Worm (Caenorhabditis elegans) whole organism, L4 larva: Measurements from ENCODE around the gene nop-1.
A peak's percentile ranks its signal among the peaks of the same experiment; 100 is the strongest.

Experiments used
- D1046.2 ChIP-seq: fragments of 200-800 bp; sonication (Bioruptor generic); IDR thresholded peaks from 2 replicates; pipeline ENCODE4 v1.3.6; 2022; ENCODE audit warnings: missing genetic modification characterization, missing compliant biosample characterization
- F37D6.2 ChIP-seq: sonication (generic microtip); optimal IDR thresholded peaks from 2 replicates; lab custom pipeline; 2016; ENCODE audit warnings: mild to moderate bottlenecking, missing genetic modification characterization, missing compliant biosample characterization
- F44E2.7 ChIP-seq: fragments of 200-800 bp; sonication (Bioruptor generic); IDR thresholded peaks from 2 replicates; pipeline ENCODE4 v2.1.2; 2022; ENCODE audit warnings: missing genetic modification characterization, missing compliant biosample characterization
- T26A8.4 ChIP-seq: fragments of 200-800 bp; sonication (Bioruptor generic); IDR thresholded peaks from 2 replicates; pipeline ENCODE4 v1.3.6; 2022; ENCODE audit warnings: missing genetic modification characterization, missing compliant biosample characterization
- Y105C5A.15 ChIP-seq: fragments of 200-800 bp; sonication (Bioruptor generic); IDR thresholded peaks from 2 replicates; pipeline ENCODE4 v1.3.6; 2022; ENCODE audit warnings: missing genetic modification characterization, missing compliant biosample characterization
- ZK337.2 ChIP-seq: fragments of 200-800 bp; sonication (Bioruptor generic); IDR thresholded peaks from 2 replicates; pipeline ENCODE4 v1.3.6; 2022; ENCODE audit warnings: missing genetic modification reagents, missing genetic modification characterization, missing compliant biosample characterization
- aha-1 ChIP-seq: fragments of 150-350 bp; peaks from one replicate; lab custom pipeline; 2014; ENCODE audit warnings: missing biosample characterization, missing genetic modification characterization
- arid-1 ChIP-seq: fragments of 200-800 bp; sonication (Bioruptor generic); conservative IDR thresholded peaks from 2 replicates; pipeline ENCODE4 v1.3.6; 2022; ENCODE audit warnings: missing genetic modification reagents, missing genetic modification characterization, missing compliant biosample characterization
- ces-1 ChIP-seq: fragments of 150-350 bp; sonication (generic microtip); optimal IDR thresholded peaks from 4 replicates; lab custom pipeline; 2014; ENCODE audit warnings: missing biosample characterization, missing genetic modification reagents, missing genetic modification characterization
- ctbp-1 ChIP-seq: fragments of 200-800 bp; sonication (Bioruptor generic); IDR thresholded peaks from 2 replicates; pipeline ENCODE4 v1.3.6; 2022; ENCODE audit warnings: missing genetic modification reagents, missing genetic modification characterization, missing compliant biosample characterization
- daf-16 ChIP-seq, 3 experiments: sonication (generic microtip); optimal IDR thresholded peaks; 2 replicates each; lab custom pipeline; 2016 to 2017; ENCODE audit warnings: missing genetic modification characterization in 3 of 3, missing genetic modification reagents in 3 of 3, mild to moderate bottlenecking in 2 of 3, missing compliant biosample characterization in 2 of 3, missing biosample characterization in 1 of 3, moderate library complexity in 1 of 3
- daf-19 ChIP-seq: fragments of 200-800 bp; sonication (Bioruptor generic); conservative IDR thresholded peaks from 2 replicates; pipeline ENCODE4 v1.3.6; 2022; ENCODE audit warnings: missing genetic modification characterization, missing compliant biosample characterization
- fkh-10 ChIP-seq: fragments of 150-350 bp; optimal IDR thresholded peaks from 2 replicates; lab custom pipeline; 2014; ENCODE audit warnings: missing biosample characterization, missing genetic modification reagents, missing genetic modification characterization
- fos-1 ChIP-seq: fragments of 150-350 bp; optimal IDR thresholded peaks from 2 replicates; lab custom pipeline; 2014; ENCODE audit warnings: missing biosample characterization, missing genetic modification characterization
- gei-8 ChIP-seq: fragments of 200-800 bp; sonication (Bioruptor generic); optimal IDR thresholded peaks from 2 replicates; lab custom pipeline; 2018; ENCODE audit warnings: mild to moderate bottlenecking, missing genetic modification characterization, missing compliant biosample characterization
- hlh-11 ChIP-seq: fragments of 200-800 bp; sonication (Bioruptor generic); optimal IDR thresholded peaks from 2 replicates; lab custom pipeline; 2018; ENCODE audit warnings: mild to moderate bottlenecking, missing genetic modification characterization, missing compliant biosample characterization
- hlh-30 ChIP-seq: sonication (generic microtip); optimal IDR thresholded peaks from 2 replicates; lab custom pipeline; 2017; ENCODE audit warnings: antibody characterized with exemption, mild to moderate bottlenecking, missing genetic modification characterization, missing compliant biosample characterization; ENCODE audit not compliant: insufficient read depth
- hmg-1.1 ChIP-seq: fragments of 200-800 bp; sonication (Bioruptor generic); IDR thresholded peaks from 2 replicates; pipeline ENCODE4 v1.3.6; 2022; ENCODE audit warnings: missing genetic modification reagents, missing genetic modification characterization, missing compliant biosample characterization
- lin-15B ChIP-seq: fragments of 150-350 bp; sonication (generic microtip); optimal IDR thresholded peaks from 3 replicates; lab custom pipeline; 2014; ENCODE audit warnings: missing biosample characterization, missing genetic modification characterization
- lin-29 ChIP-seq: fragments of 200-800 bp; sonication (Bioruptor generic); IDR thresholded peaks from 2 replicates; pipeline ENCODE4 v1.3.6; 2022; ENCODE audit warnings: missing genetic modification reagents, missing genetic modification characterization, missing compliant biosample characterization
- lin-39 ChIP-seq: fragments of 150-350 bp; optimal IDR thresholded peaks from 2 replicates; lab custom pipeline; 2014; ENCODE audit warnings: missing biosample characterization, missing genetic modification reagents, missing genetic modification characterization
- lsy-2 ChIP-seq, 2 experiments: fragments of 150-350 bp in 1 of 2; sonication (generic microtip) in 1 of 2; optimal IDR thresholded peaks; 2 replicates each; lab custom pipeline; 2014 to 2017; ENCODE audit warnings: missing biosample characterization in 2 of 2, missing genetic modification characterization in 2 of 2
- madf-9 ChIP-seq: fragments of 200-800 bp; sonication (Bioruptor generic); conservative IDR thresholded peaks from 2 replicates; pipeline ENCODE4 v1.3.6; 2022; ENCODE audit warnings: missing genetic modification reagents, missing genetic modification characterization, missing compliant biosample characterization
- mdl-1 ChIP-seq, 2 experiments: fragments of 150-350 bp in 1 of 2; sonication (generic microtip) in 1 of 2; optimal IDR thresholded peaks; 2 replicates each; lab custom pipeline; 2014 to 2017; ENCODE audit warnings: missing biosample characterization in 2 of 2, missing genetic modification characterization in 2 of 2
- mep-1 ChIP-seq: fragments of 150-350 bp; sonication (generic microtip); optimal IDR thresholded peaks from 3 replicates; lab custom pipeline; 2014; ENCODE audit warnings: missing biosample characterization, missing genetic modification characterization
- mes-2 ChIP-seq: sonication (generic microtip); optimal IDR thresholded peaks from 2 replicates; lab custom pipeline; 2016; ENCODE audit warnings: missing genotype, mild to moderate bottlenecking, missing genetic modification characterization, missing compliant biosample characterization; ENCODE audit not compliant: poor library complexity, severe bottlenecking
- nhr-10 ChIP-seq: fragments of 150-350 bp; optimal IDR thresholded peaks from 2 replicates; lab custom pipeline; 2014; ENCODE audit warnings: missing biosample characterization, missing genetic modification characterization
- nhr-11 ChIP-seq: fragments of 150-350 bp; optimal IDR thresholded peaks from 2 replicates; lab custom pipeline; 2014; ENCODE audit warnings: missing biosample characterization, missing genetic modification characterization
- nhr-111 ChIP-seq: fragments of 200-800 bp; sonication (Bioruptor generic); optimal IDR thresholded peaks from 2 replicates; lab custom pipeline; 2018; ENCODE audit warnings: mild to moderate bottlenecking, missing genetic modification characterization, missing compliant biosample characterization
- nhr-6 ChIP-seq: fragments of 150-350 bp; optimal IDR thresholded peaks from 2 replicates; lab custom pipeline; 2014; ENCODE audit warnings: missing biosample characterization, missing genetic modification characterization
- rbr-2 ChIP-seq: sonication (generic microtip); optimal IDR thresholded peaks from 2 replicates; lab custom pipeline; 2016; ENCODE audit warnings: missing genotype, missing genetic modification characterization, missing compliant biosample characterization
- saeg-2 ChIP-seq: fragments of 200-800 bp; sonication (Bioruptor generic); IDR thresholded peaks from 2 replicates; pipeline ENCODE4 v1.3.6; 2022; ENCODE audit warnings: missing genetic modification reagents, missing genetic modification characterization, missing compliant biosample characterization
- set-16 ChIP-seq: fragments of 200-800 bp; sonication (Bioruptor generic); IDR thresholded peaks from 2 replicates; pipeline ENCODE4 v1.3.6; 2022; ENCODE audit warnings: missing genetic modification reagents, missing genetic modification characterization, missing compliant biosample characterization
- snpc-4 ChIP-seq: fragments of 150-350 bp; optimal IDR thresholded peaks from 2 replicates; lab custom pipeline; 2014; ENCODE audit warnings: missing biosample characterization, missing genetic modification characterization
- spr-1 ChIP-seq: sonication (generic microtip); optimal IDR thresholded peaks from 2 replicates; lab custom pipeline; 2016; ENCODE audit warnings: mild to moderate bottlenecking, missing genetic modification characterization, missing compliant biosample characterization
- tra-1 ChIP-seq: fragments of 200-800 bp; sonication (Bioruptor generic); IDR thresholded peaks from 2 replicates; pipeline ENCODE4 v1.3.6; 2022; ENCODE audit warnings: missing genetic modification reagents, missing genetic modification characterization, missing compliant biosample characterization
- unc-130 ChIP-seq: sonication (generic microtip); optimal IDR thresholded peaks from 2 replicates; lab custom pipeline; 2016; ENCODE audit warnings: missing genetic modification reagents, missing genetic modification characterization, missing compliant biosample characterization
- unc-39 ChIP-seq: sonication (generic microtip); optimal IDR thresholded peaks from 2 replicates; lab custom pipeline; 2017; ENCODE audit warnings: missing biosample characterization, missing genetic modification characterization
- unc-62 ChIP-seq, 3 experiments: fragments of 150-350 bp in 1 of 3; sonication (generic microtip); optimal IDR thresholded peaks in 2 of 3; peaks in 1 of 3; 1 replicate in 1 of 3; 2 replicates in 2 of 3; lab custom pipeline; 2014 to 2017; ENCODE audit warnings: missing biosample characterization in 3 of 3, missing genetic modification characterization in 3 of 3, missing genetic modification reagents in 3 of 3, missing genotype in 1 of 3
- ztf-11 ChIP-seq: fragments of 150-350 bp; optimal IDR thresholded peaks from 2 replicates; lab custom pipeline; 2014; ENCODE audit warnings: missing biosample characterization, missing genetic modification characterization

The nop-1 gene

DNA sequence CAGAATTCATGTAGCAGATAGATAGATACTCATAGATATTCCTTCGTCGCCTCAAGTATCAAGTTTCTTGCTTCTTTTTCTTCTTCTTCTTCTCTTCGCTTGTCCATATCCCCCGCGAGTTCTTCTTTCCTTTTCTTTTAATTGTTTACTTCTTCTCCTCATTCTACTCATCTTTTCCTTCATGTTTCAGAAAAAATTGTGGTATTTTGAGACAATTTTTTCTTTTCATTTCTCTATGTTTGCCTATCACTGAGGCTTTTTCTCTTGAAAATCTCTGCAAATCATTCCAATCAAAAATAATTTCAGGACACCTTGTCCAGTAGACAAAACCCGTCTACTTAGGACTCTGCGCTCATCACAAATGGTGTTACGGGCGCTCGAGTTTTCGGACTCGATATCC is 34.4 kb downstream of the nop-1 start, which contains the start of gene T04C9.1:
T04C9.1 (plus strand) TSS at position 301 of the 400 bp plus-strand sequence.
- TF ChIP-seq mdl-1 (tag; optimal IDR thresholded peaks at IDR 0.05; lab: Kevin White, UChicago) = no peak
- TF ChIP-seq nhr-11 (tag; lab: Kevin White, UChicago) = no peak
- no peak for TF ChIP-seq mes-2
- TF ChIP-seq Y105C5A.15 (GFP tag; lab: Robert Waterston, UW) = no peak
- no peak for TF ChIP-seq ztf-11 (tag; lab: Kevin White, UChicago)
- no peak for TF ChIP-seq arid-1
- TF ChIP-seq F37D6.2 (tag; lab: Kevin White, UChicago) = no peak
- no peak for TF ChIP-seq ces-1 (GFP tag; lab: Kevin White, UChicago)
- TF ChIP-seq madf-9 (GFP tag; lab: Robert Waterston, UW) = no peak
- no peak for TF ChIP-seq daf-16 (GFP tag; optimal IDR thresholded peaks at IDR 0.05; lab: Kevin White, UChicago)
- no peak for TF ChIP-seq daf-16 (tag; optimal IDR thresholded peaks at IDR 0.05; lab: Kevin White, UChicago)
- TF ChIP-seq tra-1 (GFP tag; lab: Robert Waterston, UW) = no peak
- no peak for TF ChIP-seq F44E2.7 (GFP tag; lab: Robert Waterston, UW)
- TF ChIP-seq snpc-4 (tag; lab: Kevin White, UChicago) = no peak
- TF ChIP-seq fkh-10 (GFP tag; lab: Kevin White, UChicago) = no peak
- no peak for TF ChIP-seq unc-39 (tag; lab: Kevin White, UChicago)
- TF ChIP-seq lin-15B (tag; lab: Kevin White, UChicago) = no peak

DNA sequence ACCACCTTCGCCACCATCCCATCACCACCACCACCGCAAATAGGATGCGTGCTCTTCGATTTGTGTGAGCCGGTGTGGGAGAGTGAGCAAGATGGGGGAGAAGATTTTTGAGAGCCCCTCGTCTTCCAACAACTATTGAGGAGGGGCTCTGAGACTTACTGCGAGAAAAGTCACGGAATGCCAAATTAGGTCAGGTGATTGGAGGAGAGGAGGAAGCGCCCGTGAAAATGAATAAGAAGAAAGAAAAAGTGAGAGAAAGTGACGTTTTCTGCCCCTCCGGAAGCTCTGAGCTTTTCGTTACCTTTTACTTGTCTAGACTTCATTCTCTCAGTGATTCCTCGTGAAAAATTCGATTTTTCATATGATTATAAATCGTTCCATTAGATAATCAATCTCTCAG is 40.1 kb downstream of the nop-1 start:
- TF ChIP-seq mdl-1 (tag; optimal IDR thresholded peaks at IDR 0.05; lab: Kevin White, UChicago) (no peak), unc-62 (GFP tag; optimal IDR thresholded peaks at IDR 0.05 in 1 of 2; lab: Kevin White, UChicago) (no peak), unc-62 (tag; optimal IDR thresholded peaks at IDR 0.05; lab: Kevin White, UChicago) (no peak), saeg-2 (GFP tag; lab: Robert Waterston, UW) (no peak), gei-8 (no peak), unc-39 (tag; lab: Kevin White, UChicago) (no peak), nhr-6 (no peak), fos-1 (tag; lab: Kevin White, UChicago) (no peak), hlh-30 (tag; lab: Kevin White, UChicago) (peak; percentile 30), D1046.2 (GFP tag; lab: Robert Waterston, UW) (no peak), lsy-2 (tag; optimal IDR thresholded peaks at IDR 0.05; lab: Kevin White, UChicago) (no peak), set-16 (GFP tag; lab: Robert Waterston, UW) (0 out of 2 replicates have a peak, but pooled peaks have one; percentile 31), daf-19 (GFP tag; lab: Robert Waterston, UW) (no peak), spr-1 (tag; lab: Kevin White, UChicago) (no peak), nhr-10 (tag; lab: Kevin White, UChicago) (no peak), rbr-2 (tag; lab: Kevin White, UChicago) (no peak), ctbp-1 (GFP tag; lab: Robert Waterston, UW) (0 out of 2 replicates have a peak, but pooled peaks have one; percentile 8), nhr-111 (GFP tag; lab: Kevin White, UChicago) (no peak)
- TF ChIP-seq, all 104 proteins: peak for 3

DNA sequence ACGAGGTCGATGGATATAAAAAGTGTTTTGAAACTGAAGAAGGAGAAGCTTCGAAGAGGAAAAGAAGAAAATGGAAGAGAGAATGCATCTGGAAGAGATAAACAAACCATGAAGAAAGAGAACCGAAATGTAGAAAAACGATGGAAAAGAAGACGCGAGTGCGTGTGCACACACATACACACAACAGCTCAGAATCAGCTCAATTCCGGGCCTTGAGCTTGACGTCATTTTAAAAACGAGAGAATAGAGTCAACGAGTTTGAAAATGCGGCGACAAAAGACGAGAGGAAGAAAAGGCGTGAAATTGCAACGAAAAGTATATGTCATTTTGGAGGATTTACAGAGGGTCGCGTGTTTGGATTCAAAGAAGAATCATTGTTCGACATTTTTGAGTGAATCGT is 41.1 kb downstream of the nop-1 start:
- TF ChIP-seq lsy-2 (tag; optimal IDR thresholded peaks at IDR 0.05; lab: Kevin White, UChicago) (peak in 1 of 2 experiments; percentile 46), hmg-1.1 (GFP tag; lab: Robert Waterston, UW) (peak; percentile 31; the same call in 1 of the 2 replicates), set-16 (GFP tag; lab: Robert Waterston, UW) (no peak), unc-130 (no peak), ZK337.2 (GFP tag; lab: Robert Waterston, UW) (no peak), lin-39 (tag; lab: Kevin White, UChicago) (no peak), ctbp-1 (GFP tag; lab: Robert Waterston, UW) (peak; percentile 70; the same call in 1 of the 2 replicates), D1046.2 (GFP tag; lab: Robert Waterston, UW) (no peak), hlh-30 (tag; lab: Kevin White, UChicago) (peak; percentile 46), rbr-2 (tag; lab: Kevin White, UChicago) (peak; percentile 11), unc-62 (GFP tag; optimal IDR thresholded peaks at IDR 0.05 in 1 of 2; lab: Kevin White, UChicago) (peak in 1 of 2 experiments; percentile 38), unc-62 (tag; optimal IDR thresholded peaks at IDR 0.05; lab: Kevin White, UChicago) (no peak), F37D6.2 (tag; lab: Kevin White, UChicago) (peak; percentile 2), hlh-11 (tag; lab: Kevin White, UChicago) (peak; percentile 7), lin-29 (no peak), unc-39 (tag; lab: Kevin White, UChicago) (peak; percentile 33), aha-1 (peak; percentile 99), mdl-1 (tag; optimal IDR thresholded peaks at IDR 0.05; lab: Kevin White, UChicago) (peak in 1 of 2 experiments; percentile 34), T26A8.4 (GFP tag; lab: Robert Waterston, UW) (no peak), mep-1 (tag; lab: Kevin White, UChicago) (peak; percentile 54)
